Worm (Caenorhabditis elegans) whole organism, young adult: Measurements from ENCODE around the gene nhr-65.

Experiments
- F57C9.4 ChIP-seq: sonication (generic microtip); optimal IDR thresholded peaks from 2 replicates; lab custom pipeline; 2017; ENCODE audit warnings: mild to moderate bottlenecking, missing genetic modification characterization, missing compliant biosample characterization
- Y67H2A.10 ChIP-seq: fragments of 200-800 bp; sonication (Bioruptor generic); conservative IDR thresholded peaks from 2 replicates; pipeline ENCODE4 v1.3.6; 2022; ENCODE audit warnings: missing genetic modification reagents, missing genetic modification characterization, missing compliant biosample characterization
- ZK185.1 ChIP-seq: sonication (generic microtip); optimal IDR thresholded peaks from 2 replicates; lab custom pipeline; 2016; ENCODE audit warnings: mild to moderate bottlenecking, missing genetic modification characterization, missing compliant biosample characterization; ENCODE audit not compliant: poor library complexity, severe bottlenecking
- ama-1 ChIP-seq, 3 experiments: fragments of 150-350 bp in 1 of 3; sonication (generic microtip) in 2 of 3; optimal IDR thresholded peaks; 2 replicates each; lab custom pipeline; 2014 to 2018; ENCODE audit warnings: missing biosample characterization in 2 of 3, missing genetic modification characterization in 2 of 3, missing genetic modification reagents in 2 of 3
- aptf-2 ChIP-seq: fragments of 200-800 bp; sonication (Bioruptor generic); conservative IDR thresholded peaks from 2 replicates; pipeline ENCODE4 v1.3.6; 2022; ENCODE audit warnings: missing genetic modification reagents, missing genetic modification characterization, missing compliant biosample characterization
- bed-1 ChIP-seq: fragments of 200-800 bp; sonication (Bioruptor generic); IDR thresholded peaks from 2 replicates; pipeline ENCODE4 v1.3.6; 2022; ENCODE audit warnings: missing genetic modification reagents, missing genetic modification characterization, missing compliant biosample characterization
- ceh-27 ChIP-seq: fragments of 200-800 bp; sonication (Bioruptor generic); optimal IDR thresholded peaks from 2 replicates; lab custom pipeline; 2018; ENCODE audit warnings: mild to moderate bottlenecking, missing genetic modification characterization, moderate library complexity, missing compliant biosample characterization
- dpl-1 ChIP-seq: fragments of 150-350 bp; optimal IDR thresholded peaks from 2 replicates; lab custom pipeline; 2014; ENCODE audit warnings: missing biosample characterization, missing genetic modification reagents, missing genetic modification characterization
- lin-35 ChIP-seq, 3 experiments: fragments of 150-350 bp in 2 of 3; sonication (generic microtip) in 1 of 3; optimal IDR thresholded peaks; 2 replicates each; lab custom pipeline; 2014 to 2018; ENCODE audit warnings: missing biosample characterization in 3 of 3, missing genetic modification characterization in 3 of 3, missing genetic modification reagents in 3 of 3
- lsl-1 ChIP-seq: fragments of 200-800 bp; sonication (Bioruptor generic); optimal IDR thresholded peaks from 2 replicates; lab custom pipeline; 2018; ENCODE audit warnings: mild to moderate bottlenecking, missing genetic modification characterization, moderate library complexity, missing compliant biosample characterization
- unc-130 ChIP-seq: sonication (generic microtip); optimal IDR thresholded peaks from 2 replicates; lab custom pipeline; 2016; ENCODE audit warnings: missing genetic modification reagents, missing genetic modification characterization, missing compliant biosample characterization
- ztf-28 ChIP-seq: fragments of 200-800 bp; sonication (Bioruptor generic); IDR thresholded peaks from 2 replicates; pipeline ENCODE4 v1.3.6; 2022; ENCODE audit warnings: missing genetic modification reagents, missing genetic modification characterization, missing compliant biosample characterization

DNA sequence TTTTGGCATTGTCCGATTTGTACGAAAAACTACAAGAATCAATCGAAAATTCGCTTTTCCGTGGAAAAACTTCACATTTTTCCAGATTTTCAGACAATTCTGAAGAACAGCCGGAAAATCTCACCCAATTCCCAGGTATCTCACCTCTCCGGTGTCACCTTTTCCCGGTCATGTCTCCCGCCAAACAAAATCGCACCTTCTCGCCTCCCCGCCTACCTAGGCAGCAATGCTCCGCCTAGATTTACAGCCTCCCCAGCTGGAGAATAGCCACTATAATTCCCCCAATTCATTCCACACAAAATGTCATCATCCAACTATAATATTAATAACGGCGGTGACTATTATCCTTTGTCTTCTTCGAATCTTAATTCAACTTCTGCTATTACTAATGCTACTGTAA is 34.7 kb downstream of the nhr-65 start, which contains the start of gene ceh-51:
- TF ChIP-seq ztf-28 (GFP tag; lab: Robert Waterston, UW): no peak
- no peak for TF ChIP-seq ZK185.1
- TF ChIP-seq unc-130 (GFP tag; lab: Kevin White, UChicago): no peak
- TF ChIP-seq aptf-2 (GFP tag; lab: Robert Waterston, UW): no peak
- TF ChIP-seq dpl-1: no peak
- TF ChIP-seq ama-1 (optimal IDR thresholded peaks at IDR 0.05; lab: Kevin White, UChicago): no peak
- no peak for TF ChIP-seq ama-1 (GFP tag; optimal IDR thresholded peaks at IDR 0.05; lab: Kevin White, UChicago)
- no peak for TF ChIP-seq ceh-27
- no peak for TF ChIP-seq bed-1 (GFP tag; lab: Robert Waterston, UW)
- TF ChIP-seq lin-35 (GFP tag; optimal IDR thresholded peaks at IDR 0.05; lab: Kevin White, UChicago): no peak
- TF ChIP-seq lsl-1 (GFP tag; lab: Kevin White, UChicago): no peak
- no peak for TF ChIP-seq Y67H2A.10
- no peak for TF ChIP-seq F57C9.4 (tag; lab: Kevin White, UChicago)
